Fruit fly (Drosophila melanogaster): ENCODE results near the gene neo.
A peak's percentile ranks its signal among the peaks of the same experiment; 100 is the strongest.

The neo gene

DNA sequence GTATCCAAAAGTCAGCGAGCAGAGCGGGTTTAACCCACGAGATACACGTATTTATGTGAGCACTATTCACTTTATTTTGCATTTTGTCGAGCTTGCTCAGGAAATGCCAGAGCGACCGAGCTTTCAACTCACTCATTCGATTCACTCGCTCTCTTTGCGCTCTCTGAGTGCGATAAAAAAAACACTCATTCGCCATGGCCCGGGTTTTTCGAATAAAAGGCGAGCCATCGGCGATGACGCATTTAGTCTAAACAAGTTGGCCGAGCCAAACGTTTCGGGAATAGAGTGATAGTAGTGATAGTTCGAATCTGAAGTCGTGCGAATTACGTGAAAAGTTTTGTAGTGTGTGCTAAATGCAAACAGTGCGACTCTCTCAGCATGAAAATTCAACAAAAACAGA lies 36.6 kb upstream of the neo start (continued):
- TF ChIP-seq Ptx1 (GFP tag; IDR thresholded peaks at IDR 0.05) (no peak), chm (GFP tag; IDR thresholded peaks at IDR 0.05) (peak; percentile 71; the same call in 1 of the 2 replicates), crc (GFP tag; optimal IDR thresholded peaks at IDR 0.05) (no peak), CG10321 (GFP tag; IDR thresholded peaks at IDR 0.05) (no peak), grn (GFP tag; optimal IDR thresholded peaks at IDR 0.05) (no peak), gt (GFP tag; IDR thresholded peaks at IDR 0.05) (no peak), ems (GFP tag; optimal IDR thresholded peaks at IDR 0.05) (no peak), nerfin-1 (tag; optimal IDR thresholded peaks at IDR 0.05) (no peak), CG12104 (GFP tag; optimal IDR thresholded peaks at IDR 0.05) (no peak), zfh1 (GFP tag; IDR thresholded peaks at IDR 0.05) (no peak), fd64A (GFP tag; optimal IDR thresholded peaks at IDR 0.05) (no peak), CG3726 (GFP tag; IDR thresholded peaks at IDR 0.05) (no peak), ranshi (GFP tag; IDR thresholded peaks at IDR 0.05) (peak; percentile 34; the same call in 1 of the 2 replicates), CG18476 (GFP tag; optimal IDR thresholded peaks at IDR 0.05) (no peak), pfk (GFP tag; optimal IDR thresholded peaks at IDR 0.05) (peak; percentile 7), dpn (GFP tag; optimal IDR thresholded peaks at IDR 0.05) (peak in 1 of 2 experiments; percentile 26), stwl (tag; optimal IDR thresholded peaks at IDR 0.05) (no peak), Hr51 (GFP tag; optimal IDR thresholded peaks at IDR 0.05) (no peak), CG5245 (GFP tag; optimal IDR thresholded peaks at IDR 0.05) (no peak), fru (optimal IDR thresholded peaks at IDR 0.05) (no peak), CG6683 (GFP tag; optimal IDR thresholded peaks at IDR 0.05) (peak; percentile 33), CG17802 (tag; optimal IDR thresholded peaks at IDR 0.05) (no peak), Dref (GFP tag; IDR thresholded peaks at IDR 0.05) (no peak), cato (GFP tag; optimal IDR thresholded peaks at IDR 0.05; ENCODE audit: borderline replicate concordance) (no peak), NK7.1 (GFP tag; optimal IDR thresholded peaks at IDR 0.05) (no peak), jing (GFP tag; optimal IDR thresholded peaks at IDR 0.05) (no peak), Poxn (GFP tag; IDR thresholded peaks at IDR 0.05) (no peak), CG34376 (GFP tag; optimal IDR thresholded peaks at IDR 0.05) (peak; percentile 82), phol (tag; optimal IDR thresholded peaks at IDR 0.05) (no peak), B-H2 (GFP tag; optimal IDR thresholded peaks at IDR 0.05) (no peak), Bdp1 (GFP tag; optimal IDR thresholded peaks at IDR 0.05) (no peak), dan (GFP tag; IDR thresholded peaks at IDR 0.05) (no peak), CG13424 (tag; optimal IDR thresholded peaks at IDR 0.05) (no peak), Xrp1 (GFP tag; IDR thresholded peaks at IDR 0.05) (no peak), croc (GFP tag; conservative IDR thresholded peaks at IDR 0.05) (no peak), Ets65A (GFP tag) (no peak), dimm (GFP tag; IDR thresholded peaks at IDR 0.05) (no peak), CG11247 (GFP tag; IDR thresholded peaks at IDR 0.05) (0 out of 2 replicates have a peak, but pooled peaks have one; percentile 7), dysf (GFP tag; IDR thresholded peaks at IDR 0.05) (no peak), chinmo (GFP tag; IDR thresholded peaks at IDR 0.05; ENCODE audit: partially characterized antibody) (peak; percentile 96; the same call in 3 of the 4 replicates), sima (GFP tag; optimal IDR thresholded peaks at IDR 0.05) (no peak), CG15514 (GFP tag; optimal IDR thresholded peaks at IDR 0.05) (peak; percentile 82), oc (tag; optimal IDR thresholded peaks at IDR 0.05) (no peak), gcm (GFP tag; optimal IDR thresholded peaks at IDR 0.05) (peak; percentile 10), HLH3B (GFP tag; IDR thresholded peaks at IDR 0.05) (peak; percentile 9; the same call in 1 of the 2 replicates), odd (GFP tag; optimal IDR thresholded peaks at IDR 0.05) (no peak), tup (GFP tag; optimal IDR thresholded peaks at IDR 0.05) (no peak), MESR4 (GFP tag; optimal IDR thresholded peaks at IDR 0.05) (no peak), CG31441 (GFP tag; IDR thresholded peaks at IDR 0.05) (no peak), HLHmδ (GFP tag; optimal IDR thresholded peaks at IDR 0.05) (no peak), CG4730 (GFP tag; IDR thresholded peaks at IDR 0.05) (no peak), CG13775 (GFP tag; optimal IDR thresholded peaks at IDR 0.05) (no peak)

Data from whole organism, embryonic.